Worm (Caenorhabditis elegans): ENCODE results near the gene snt-2.

- TF ChIP-seq lim-6 (tag; optimal IDR thresholded peaks at IDR 0.05), result no peak
- no peak for TF ChIP-seq sox-2 (GFP tag; IDR thresholded peaks at IDR 0.05)
- TF ChIP-seq elt-2 (tag; optimal IDR thresholded peaks at IDR 0.05), result no peak
- no peak for TF ChIP-seq pqm-1 (tag; optimal IDR thresholded peaks at IDR 0.05)
- TF ChIP-seq ceh-9 (tag; optimal IDR thresholded peaks at IDR 0.05), result no peak
- TF ChIP-seq dve-1 (tag; optimal IDR thresholded peaks at IDR 0.05), result no peak
- no peak for TF ChIP-seq unc-86 (tag; optimal IDR thresholded peaks at IDR 0.05)
- no peak for TF ChIP-seq ama-1 (optimal IDR thresholded peaks at IDR 0.05)
- TF ChIP-seq nfya-1 (tag; optimal IDR thresholded peaks at IDR 0.05), result no peak
- TF ChIP-seq ceh-45 (GFP tag; IDR thresholded peaks at IDR 0.05), result no peak
- no peak for TF ChIP-seq ceh-2 (tag; optimal IDR thresholded peaks at IDR 0.05)
- TF ChIP-seq F13H6.1 (tag; optimal IDR thresholded peaks at IDR 0.05), result no peak
- no peak for TF ChIP-seq fax-1 (tag; optimal IDR thresholded peaks at IDR 0.05)
- no peak for TF ChIP-seq pha-4 (tag; optimal IDR thresholded peaks at IDR 0.05)
Measured at ce11 chrIII:797507-797906, 4.0 kb upstream of the snt-2 start.
